Worm (Caenorhabditis elegans) whole organism, early embryonic: Measurements from ENCODE around the gene K09C8.2.

ENCODE experiments used
- B0310.2 ChIP-seq: sonication (generic microtip); optimal IDR thresholded peaks from 2 replicates; lab custom pipeline; 2016; ENCODE audit warnings: mild to moderate bottlenecking, missing genetic modification characterization, missing compliant biosample characterization
- aly-1 ChIP-seq: sonication (generic microtip); optimal IDR thresholded peaks from 2 replicates; lab custom pipeline; 2016; ENCODE audit warnings: missing genetic modification characterization, missing compliant biosample characterization
- ama-1 ChIP-seq: fragments of 150-350 bp; optimal IDR thresholded peaks from 2 replicates; lab custom pipeline; 2014
- ceh-13 ChIP-seq: fragments of 200-800 bp; sonication (Bioruptor generic); optimal IDR thresholded peaks from 2 replicates; lab custom pipeline; 2018; ENCODE audit warnings: mild to moderate bottlenecking, missing genetic modification characterization, missing compliant biosample characterization
- ceh-36 ChIP-seq: sonication (generic microtip); optimal IDR thresholded peaks from 2 replicates; lab custom pipeline; 2016; ENCODE audit warnings: missing genetic modification characterization, inconsistent platforms, missing compliant biosample characterization
- flt-1 ChIP-seq: fragments of 200-800 bp; sonication (Bioruptor generic); IDR thresholded peaks from 2 replicates; pipeline ENCODE4 v1.3.6; 2022; ENCODE audit warnings: missing genetic modification characterization, missing compliant biosample characterization
- hmbx-1 ChIP-seq: sonication (generic microtip); optimal IDR thresholded peaks from 2 replicates; lab custom pipeline; 2016; ENCODE audit warnings: mild to moderate bottlenecking, missing genetic modification characterization, missing compliant biosample characterization
- hmg-4 ChIP-seq: fragments of 200-800 bp; sonication (Bioruptor generic); optimal IDR thresholded peaks from 2 replicates; lab custom pipeline; 2018; ENCODE audit warnings: mild to moderate bottlenecking, missing genetic modification characterization, missing compliant biosample characterization
- pes-1 ChIP-seq: fragments of 200-800 bp; sonication (Bioruptor generic); IDR thresholded peaks from 2 replicates; pipeline ENCODE4 v1.3.6; 2022; ENCODE audit warnings: missing genetic modification reagents, missing genetic modification characterization, missing compliant biosample characterization
- scrt-1 ChIP-seq: fragments of 200-800 bp; sonication (Bioruptor generic); IDR thresholded peaks from 2 replicates; pipeline ENCODE4 v1.3.6; 2022; ENCODE audit warnings: missing genetic modification characterization, missing compliant biosample characterization
- sea-1 ChIP-seq: fragments of 200-800 bp; sonication (Bioruptor generic); conservative IDR thresholded peaks from 2 replicates; pipeline ENCODE4 v1.3.6; 2022; ENCODE audit warnings: missing genetic modification characterization, missing compliant biosample characterization
- tbx-11 ChIP-seq: fragments of 200-800 bp; sonication (Bioruptor generic); IDR thresholded peaks from 2 replicates; pipeline ENCODE4 v1.3.6; 2022; ENCODE audit warnings: missing genetic modification characterization, missing compliant biosample characterization
- tbx-37 ChIP-seq: fragments of 200-800 bp; sonication (Bioruptor generic); conservative IDR thresholded peaks from 2 replicates; pipeline ENCODE4 v1.3.6; 2022; ENCODE audit warnings: missing genetic modification reagents, missing genetic modification characterization, missing compliant biosample characterization
- tra-4 ChIP-seq: sonication (generic microtip); optimal IDR thresholded peaks from 2 replicates; lab custom pipeline; 2017; ENCODE audit warnings: missing genetic modification characterization, missing compliant biosample characterization

- TF ChIP-seq flt-1 (GFP tag; lab: Robert Waterston, UW) (no peak), ama-1 (lab: Kevin White, UChicago) (no peak), pes-1 (GFP tag; lab: Robert Waterston, UW) (no peak), hmg-4 (GFP tag; lab: Kevin White, UChicago) (no peak), tbx-11 (GFP tag; lab: Robert Waterston, UW) (no peak), tbx-37 (no peak), sea-1 (GFP tag; lab: Robert Waterston, UW) (no peak), B0310.2 (no peak), hmbx-1 (no peak), tra-4 (no peak), ceh-13 (GFP tag; lab: Kevin White, UChicago) (no peak), ceh-36 (no peak), aly-1 (no peak), scrt-1 (GFP tag; lab: Robert Waterston, UW) (no peak)
Measured at ce11 chrX:11001750-11002149, 42.5 kb downstream of the K09C8.2 start, which contains the start of gene col-177.
